Fruit fly (Drosophila melanogaster) whole organism, embryonic: Measurements from ENCODE around the gene mask.

Experiments used
- B-H1 ChIP-seq: fragments of 200-800 bp; sonication (Bioruptor generic); IDR thresholded peaks from 3 replicates; pipeline ENCODE4 v1.3.6; 2022; ENCODE audit warnings: missing biosample characterization, missing genetic modification characterization
- Blimp-1 ChIP-seq: fragments of 200-800 bp; sonication (Bioruptor generic); optimal IDR thresholded peaks from 3 replicates; lab custom pipeline; 2018; ENCODE audit warnings: missing biosample characterization, missing genetic modification characterization, mild to moderate bottlenecking, moderate library complexity, missing genetic modification reagents
- CG10565 ChIP-seq: fragments of 200-800 bp; sonication (Bioruptor generic); optimal IDR thresholded peaks from 3 replicates; lab custom pipeline; 2016; ENCODE audit warnings: missing biosample characterization, mild to moderate bottlenecking, missing genetic modification characterization
- CG12236 ChIP-seq: fragments of 200-800 bp; sonication (Bioruptor generic); optimal IDR thresholded peaks from 2 replicates; lab custom pipeline; 2016; ENCODE audit warnings: missing biosample characterization, missing genetic modification characterization
- CG12299 ChIP-seq: fragments of 200-800 bp; sonication (Bioruptor generic); optimal IDR thresholded peaks from 2 replicates; lab custom pipeline; 2018; ENCODE audit warnings: missing biosample characterization, mild to moderate bottlenecking, missing genetic modification characterization
- CG13123 ChIP-seq: fragments of 200-800 bp; sonication (Bioruptor generic); optimal IDR thresholded peaks from 2 replicates; lab custom pipeline; 2016; ENCODE audit warnings: missing biosample characterization, missing genetic modification characterization
- CG15269 ChIP-seq: fragments of 200-800 bp; sonication (Bioruptor generic); optimal IDR thresholded peaks from 2 replicates; lab custom pipeline; 2018; ENCODE audit warnings: missing biosample characterization, mild to moderate bottlenecking, missing genetic modification characterization, moderate library complexity
- CG15696 ChIP-seq: fragments of 200-800 bp; sonication (Bioruptor generic); optimal IDR thresholded peaks from 2 replicates; lab custom pipeline; 2019; ENCODE audit warnings: missing biosample characterization, mild to moderate bottlenecking, missing genetic modification characterization, moderate library complexity
- CG1602 ChIP-seq: fragments of 200-800 bp; sonication (Bioruptor generic); optimal IDR thresholded peaks from 3 replicates; lab custom pipeline; 2016; ENCODE audit warnings: missing biosample characterization, missing genetic modification characterization
- CG1647 ChIP-seq: fragments of 200-800 bp; sonication (Bioruptor generic); optimal IDR thresholded peaks from 3 replicates; lab custom pipeline; 2016; ENCODE audit warnings: missing biosample characterization, missing genetic modification characterization
- CG16815 ChIP-seq: fragments of 200-800 bp; sonication (Bioruptor generic); optimal IDR thresholded peaks from 3 replicates; lab custom pipeline; 2017; ENCODE audit warnings: missing biosample characterization, mild to moderate bottlenecking, missing genetic modification characterization
- CG17361 ChIP-seq: fragments of 200-800 bp; sonication (Bioruptor generic); IDR thresholded peaks from 3 replicates; pipeline ENCODE4 v1.3.6; 2022; ENCODE audit warnings: missing biosample characterization, missing genetic modification characterization
- CG1792 ChIP-seq: fragments of 200-800 bp; sonication (Bioruptor generic); optimal IDR thresholded peaks from 2 replicates; lab custom pipeline; 2016; ENCODE audit warnings: missing biosample characterization, missing genetic modification characterization
- CG18619 ChIP-seq: fragments of 200-800 bp; sonication (Bioruptor generic); optimal IDR thresholded peaks from 3 replicates; lab custom pipeline; 2017; ENCODE audit warnings: missing biosample characterization, mild to moderate bottlenecking, missing genetic modification characterization
- CG32532 ChIP-seq: fragments of 200-800 bp; sonication (Bioruptor generic); IDR thresholded peaks from 2 replicates; pipeline ENCODE4 v1.3.6; 2022; ENCODE audit warnings: missing biosample characterization, missing genetic modification characterization
- CG32772 ChIP-seq: fragments of 200-800 bp; sonication (Bioruptor generic); IDR thresholded peaks from 2 replicates; pipeline ENCODE4 v1.3.6; 2022; ENCODE audit warnings: missing biosample characterization, missing genetic modification characterization
- CG3995 ChIP-seq: fragments of 200-800 bp; sonication (Bioruptor generic); optimal IDR thresholded peaks from 3 replicates; lab custom pipeline; 2016; ENCODE audit warnings: missing biosample characterization, missing genetic modification characterization
- CG4730 ChIP-seq: fragments of 200-800 bp; sonication (Bioruptor generic); IDR thresholded peaks from 2 replicates; pipeline ENCODE4 v1.3.6; 2022; ENCODE audit warnings: missing biosample characterization, missing genetic modification characterization
- CG4854 ChIP-seq: fragments of 200-800 bp; sonication (Bioruptor generic); optimal IDR thresholded peaks from 2 replicates; lab custom pipeline; 2016; ENCODE audit warnings: missing biosample characterization, missing genetic modification characterization, inconsistent platforms
- CG8290 ChIP-seq, 3 experiments: fragments of 200-800 bp; sonication (Bioruptor generic); optimal IDR thresholded peaks; 2 replicates each; lab custom pipeline; 2016 to 2019; ENCODE audit warnings: missing biosample characterization in 3 of 3, missing genetic modification characterization in 3 of 3, mild to moderate bottlenecking in 2 of 3, moderate library complexity in 1 of 3
- CG9609 ChIP-seq: fragments of 200-800 bp; sonication (Bioruptor generic); optimal IDR thresholded peaks from 3 replicates; lab custom pipeline; 2016; ENCODE audit warnings: missing biosample characterization, missing genetic modification characterization
- HLH4C ChIP-seq: fragments of 200-800 bp; sonication (Bioruptor generic); IDR thresholded peaks from 3 replicates; pipeline ENCODE4 v1.3.6; 2022; ENCODE audit warnings: missing biosample characterization, missing genetic modification characterization; ENCODE audit not compliant: partially characterized antibody
- Lpt ChIP-seq: fragments of >200 bp; optimal IDR thresholded peaks from 2 replicates; lab custom pipeline; 2018; ENCODE audit warnings: missing biosample characterization, missing genetic modification characterization
- Mad ChIP-seq: fragments of 200-800 bp; sonication (Bioruptor generic); optimal IDR thresholded peaks from 2 replicates; lab custom pipeline; 2016; ENCODE audit warnings: missing biosample characterization, missing genetic modification characterization
- Nf-YA ChIP-seq: fragments of 200-800 bp; sonication (Bioruptor generic); IDR thresholded peaks from 2 replicates; pipeline ENCODE4 v1.3.6; 2022; ENCODE audit warnings: missing biosample characterization, missing genetic modification characterization
- Vsx1 ChIP-seq: fragments of 200-800 bp; sonication (Bioruptor generic); optimal IDR thresholded peaks from 2 replicates; lab custom pipeline; 2017; ENCODE audit warnings: missing biosample characterization, mild to moderate bottlenecking, missing genetic modification characterization, missing genetic modification reagents
- aop ChIP-seq: fragments of 200-800 bp; sonication (Bioruptor generic); IDR thresholded peaks from 2 replicates; pipeline ENCODE4 v1.3.6; 2022; ENCODE audit warnings: missing biosample characterization, missing genetic modification characterization
- ase ChIP-seq: fragments of 200-800 bp; sonication (Bioruptor generic); IDR thresholded peaks from 3 replicates; pipeline ENCODE4 v1.3.6; 2022; ENCODE audit warnings: missing biosample characterization, missing genetic modification characterization
- bigmax ChIP-seq: fragments of 200-800 bp; sonication (Bioruptor generic); optimal IDR thresholded peaks from 2 replicates; lab custom pipeline; 2018; ENCODE audit warnings: missing biosample characterization, mild to moderate bottlenecking, missing genetic modification characterization
- eyg ChIP-seq: fragments of 200-800 bp; sonication (Bioruptor generic); optimal IDR thresholded peaks from 3 replicates; lab custom pipeline; 2016; ENCODE audit warnings: missing biosample characterization, missing genetic modification characterization
- grau ChIP-seq: fragments of 200-800 bp; optimal IDR thresholded peaks from 3 replicates; lab custom pipeline; 2019; ENCODE audit warnings: missing biosample characterization, mild to moderate bottlenecking, missing genetic modification characterization, moderate library complexity
- gt ChIP-seq: fragments of 200-800 bp; sonication (Bioruptor generic); IDR thresholded peaks from 2 replicates; pipeline ENCODE4 v1.3.6; 2022; ENCODE audit warnings: missing biosample characterization, missing genetic modification characterization
- hb ChIP-seq: fragments of 200-800 bp; sonication (Bioruptor generic); IDR thresholded peaks from 3 replicates; pipeline ENCODE4 v1.3.6; 2022; ENCODE audit warnings: missing biosample characterization, missing genetic modification characterization; ENCODE audit not compliant: partially characterized antibody
- ind ChIP-seq: fragments of 200-800 bp; sonication (Bioruptor generic); optimal IDR thresholded peaks from 3 replicates; lab custom pipeline; 2016; ENCODE audit warnings: missing biosample characterization, missing genetic modification characterization
- insv ChIP-seq, 2 experiments: fragments of 200-800 bp; sonication (Bioruptor generic); optimal IDR thresholded peaks; 3 replicates each; lab custom pipeline; 2016 to 2018; ENCODE audit warnings: missing biosample characterization in 2 of 2, missing genetic modification characterization in 2 of 2
- klu ChIP-seq: fragments of 200-800 bp; sonication (Bioruptor generic); IDR thresholded peaks from 2 replicates; pipeline ENCODE4 v1.3.6; 2022; ENCODE audit warnings: missing biosample characterization, missing genetic modification characterization
- otp ChIP-seq: fragments of 200-800 bp; sonication (Bioruptor generic); IDR thresholded peaks from 3 replicates; pipeline ENCODE4, ENCODE4 v1.3.6; 2022; ENCODE audit warnings: missing biosample characterization, missing genetic modification characterization
- peb ChIP-seq: fragments of 200-800 bp; sonication (Bioruptor generic); IDR thresholded peaks from 2 replicates; pipeline ENCODE4 v1.3.6; 2022; ENCODE audit warnings: missing biosample characterization, missing genetic modification characterization
- ranshi ChIP-seq: fragments of 200-800 bp; sonication (Bioruptor generic); IDR thresholded peaks from 2 replicates; pipeline ENCODE4 v1.3.6; 2022; ENCODE audit warnings: missing biosample characterization, missing genetic modification characterization
- sc ChIP-seq, 3 experiments: fragments of >200 bp in 2 of 3; fragments of 200-800 bp in 1 of 3; sonication (Bioruptor generic) in 1 of 3; optimal IDR thresholded peaks; 2 replicates in 2 of 3; 3 replicates in 1 of 3; lab custom pipeline; 2017; ENCODE audit warnings: mild to moderate bottlenecking in 1 of 3, missing biosample characterization in 1 of 3, missing genetic modification characterization in 1 of 3, missing genetic modification reagents in 1 of 3
- sim ChIP-seq: fragments of 200-800 bp; sonication (Bioruptor generic); IDR thresholded peaks from 2 replicates; pipeline ENCODE4 v1.3.6; 2022; ENCODE audit warnings: missing biosample characterization, missing genetic modification characterization
- slbo ChIP-seq: fragments of 200-800 bp; sonication (Bioruptor generic); IDR thresholded peaks from 2 replicates; pipeline ENCODE4 v1.3.6; 2022; ENCODE audit warnings: missing biosample characterization, missing genetic modification characterization
- sug ChIP-seq: fragments of 200-800 bp; optimal IDR thresholded peaks from 2 replicates; lab custom pipeline; 2019; ENCODE audit warnings: missing biosample characterization, mild to moderate bottlenecking, missing genetic modification characterization, moderate library complexity
- tgo ChIP-seq: fragments of 200-800 bp; sonication (Bioruptor generic); IDR thresholded peaks from 3 replicates; pipeline ENCODE4 v1.3.6; 2022; ENCODE audit warnings: missing biosample characterization, missing genetic modification characterization
- tin ChIP-seq: fragments of 200-800 bp; sonication (Bioruptor generic); optimal IDR thresholded peaks from 3 replicates; lab custom pipeline; 2016; ENCODE audit warnings: missing biosample characterization, missing genetic modification characterization
- tna ChIP-seq: fragments of 200-800 bp; sonication (Bioruptor generic); IDR thresholded peaks from 2 replicates; pipeline ENCODE4 v1.3.6; 2022; ENCODE audit warnings: missing biosample characterization, missing genetic modification characterization; ENCODE audit not compliant: partially characterized antibody
- tup ChIP-seq: fragments of 200-800 bp; sonication (Bioruptor generic); optimal IDR thresholded peaks from 2 replicates; lab custom pipeline; 2016; ENCODE audit warnings: missing biosample characterization, mild to moderate bottlenecking, missing genetic modification characterization, moderate library complexity
- usp ChIP-seq: fragments of >200 bp; optimal IDR thresholded peaks from 2 replicates; lab custom pipeline; 2017; ENCODE audit warnings: missing biosample characterization, missing genetic modification characterization
- zfh1 ChIP-seq: fragments of 200-800 bp; sonication (Bioruptor generic); IDR thresholded peaks from 3 replicates; pipeline ENCODE4 v1.3.6; 2022; ENCODE audit warnings: missing biosample characterization, missing genetic modification characterization

The mask gene

DNA sequence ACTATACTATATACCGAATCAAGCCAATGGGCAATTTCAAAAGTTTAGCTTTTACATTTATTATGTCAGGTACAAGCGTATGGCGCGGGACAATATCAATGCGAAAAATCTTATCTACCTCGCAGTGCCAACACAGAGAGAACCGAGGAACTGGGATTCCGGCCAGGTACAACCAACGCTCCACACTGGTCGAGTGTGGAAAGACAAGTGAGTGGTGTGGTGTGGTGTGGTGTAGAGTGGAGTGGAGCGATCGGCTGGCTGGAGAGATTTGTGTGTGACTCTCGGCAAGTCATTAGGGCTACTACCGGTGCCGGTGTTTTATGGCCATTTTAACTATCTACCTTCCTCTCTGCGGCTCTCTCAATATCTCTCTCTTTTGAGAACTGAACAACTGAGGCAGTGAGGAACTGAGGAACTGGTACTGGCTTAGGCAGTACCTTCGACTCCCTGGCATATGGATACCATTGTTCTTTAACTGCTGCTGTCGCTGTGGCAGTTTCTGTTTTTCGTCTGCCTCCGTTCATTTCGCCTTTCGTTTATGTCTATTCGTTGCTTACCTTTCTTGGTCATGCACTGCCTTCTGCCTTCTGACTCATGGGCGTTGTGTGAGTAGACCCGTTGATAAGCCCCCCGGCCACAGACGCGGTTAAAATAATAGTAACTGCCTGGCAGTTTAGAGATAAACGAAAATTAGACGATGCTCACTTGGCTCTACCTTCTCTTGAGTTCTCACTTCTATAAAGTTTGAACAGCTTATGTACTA is 29.1 kb downstream of the mask start (continued):
- TF ChIP-seq CG32772 (GFP tag; lab: Robert Waterston, UW) (peak; percentile 89), CG13123 (GFP tag; lab: Kevin White, UChicago) (peak; percentile 73), CG15269 (tag; lab: Kevin White, UChicago) (peak; percentile 91), CG3995 (GFP tag; lab: Kevin White, UChicago) (peak; percentile 69), peb (peak; percentile 80), CG1647 (peak; percentile 88), bigmax (GFP tag; lab: Kevin White, UChicago) (peak; percentile 30), B-H1 (GFP tag; lab: Robert Waterston, UW) (peak; percentile 79), slbo (peak; percentile 94), CG32532 (GFP tag; lab: Robert Waterston, UW) (peak; percentile 91), gt (peak; percentile 42; the same call in 1 of the 2 replicates), CG12299 (tag; lab: Kevin White, UChicago) (peak; percentile 83), tna (GFP tag; lab: Robert Waterston, UW) (no peak), CG17361 (GFP tag; lab: Robert Waterston, UW) (peak; percentile 90; the same call in 2 of the 3 replicates), aop (GFP tag; lab: Robert Waterston, UW) (peak; percentile 49; the same call in 1 of the 2 replicates), klu (peak; percentile 77), sug (tag; lab: Kevin White, UChicago) (peak; percentile 67), Nf-YA (GFP tag; lab: Robert Waterston, UW) (peak; percentile 73), CG4854 (GFP tag; lab: Kevin White, UChicago) (peak; percentile 71), Lpt (no peak), tin (GFP tag; lab: Kevin White, UChicago) (peak; percentile 89), CG15696 (tag; lab: Kevin White, UChicago) (peak; percentile 83), usp (GFP tag; lab: Kevin White, UChicago) (no peak), Vsx1 (GFP tag; lab: Kevin White, UChicago) (peak; percentile 85), Mad (peak; percentile 64), otp (GFP tag; lab: Robert Waterston, UW) (peak; percentile 91), CG12236 (GFP tag; lab: Kevin White, UChicago) (peak; percentile 75), CG10565 (GFP tag; lab: Kevin White, UChicago) (peak; percentile 12), CG18619 (GFP tag; lab: Kevin White, UChicago) (peak; percentile 90), eyg (GFP tag; lab: Kevin White, UChicago) (peak; percentile 69), sim (GFP tag; lab: Robert Waterston, UW) (peak; percentile 74; the same call in 1 of the 2 replicates), ase (peak; percentile 77; the same call in 2 of the 3 replicates), Blimp-1 (GFP tag; lab: Kevin White, UChicago) (peak; percentile 84), ranshi (GFP tag; lab: Robert Waterston, UW) (peak; percentile 92), HLH4C (no peak), sc (optimal IDR thresholded peaks at IDR 0.05; lab: Kevin White, UChicago) (no peak), sc (GFP tag; optimal IDR thresholded peaks at IDR 0.05; lab: Kevin White, UChicago) (peak; percentile 83), hb (no peak), ind (GFP tag; lab: Kevin White, UChicago) (peak; percentile 91), tgo (peak; percentile 87), zfh1 (GFP tag; lab: Robert Waterston, UW) (peak; percentile 95), CG4730 (GFP tag; lab: Robert Waterston, UW) (peak; percentile 76), insv (GFP tag; optimal IDR thresholded peaks at IDR 0.05; lab: Kevin White, UChicago) (peak in 1 of 2 experiments; percentile 44), tup (GFP tag; lab: Kevin White, UChicago) (peak; percentile 86), CG16815 (GFP tag; lab: Kevin White, UChicago) (peak; percentile 91), CG1792 (GFP tag; lab: Kevin White, UChicago) (peak; percentile 83), CG8290 (GFP tag; optimal IDR thresholded peaks at IDR 0.05; lab: Kevin White, UChicago) (no peak), CG8290 (tag; optimal IDR thresholded peaks at IDR 0.05; lab: Kevin White, UChicago) (peak; percentile 52 to 98), CG1602 (GFP tag; lab: Kevin White, UChicago) (peak; percentile 85), CG9609 (no peak), grau (tag; lab: Kevin White, UChicago) (peak; percentile 90)
